Fruit fly (Drosophila melanogaster) whole organism, embryonic: ENCODE data around the gene ec.

Experiments used
- CG10209 ChIP-seq: fragments of 200-800 bp; sonication (Bioruptor generic); optimal IDR thresholded peaks from 3 replicates; lab custom pipeline; 2017; ENCODE audit warnings: missing biosample characterization, mild to moderate bottlenecking, missing genetic modification characterization, missing genetic modification reagents
- CG10979 ChIP-seq: fragments of 200-800 bp; sonication (Bioruptor generic); optimal IDR thresholded peaks from 2 replicates; lab custom pipeline; 2018; ENCODE audit warnings: missing biosample characterization, mild to moderate bottlenecking, missing genetic modification characterization, moderate library complexity
- CG11398 ChIP-seq: fragments of 200-800 bp; sonication (Bioruptor generic); optimal IDR thresholded peaks from 2 replicates; lab custom pipeline; 2016; ENCODE audit warnings: missing biosample characterization, missing genetic modification characterization
- CG11560 ChIP-seq: fragments of 200-800 bp; sonication (Bioruptor generic); IDR thresholded peaks from 3 replicates; pipeline ENCODE4 v1.3.6; 2022; ENCODE audit warnings: missing biosample characterization, missing genetic modification characterization
- CG14050 ChIP-seq: fragments of 200-800 bp; sonication (Bioruptor generic); IDR thresholded peaks from 3 replicates; pipeline ENCODE4 v1.3.6; 2022; ENCODE audit warnings: missing biosample characterization, missing genetic modification characterization
- CG14710 ChIP-seq: fragments of 200-800 bp; sonication (Bioruptor generic); optimal IDR thresholded peaks from 3 replicates; lab custom pipeline; 2019; ENCODE audit warnings: missing biosample characterization, mild to moderate bottlenecking, missing genetic modification characterization, moderate library complexity
- CG14965 ChIP-seq: fragments of 200-800 bp; sonication (Bioruptor generic); optimal IDR thresholded peaks from 2 replicates; lab custom pipeline; 2016; ENCODE audit warnings: missing biosample characterization, missing genetic modification characterization, borderline replicate concordance
- CG1603 ChIP-seq: fragments of 200-800 bp; sonication (Bioruptor generic); optimal IDR thresholded peaks from 2 replicates; lab custom pipeline; 2019; ENCODE audit warnings: missing biosample characterization, mild to moderate bottlenecking, missing genetic modification characterization, moderate library complexity
- CG17361 ChIP-seq: fragments of 200-800 bp; sonication (Bioruptor generic); IDR thresholded peaks from 3 replicates; pipeline ENCODE4 v1.3.6; 2022; ENCODE audit warnings: missing biosample characterization, missing genetic modification characterization
- CG2120 ChIP-seq: fragments of 200-800 bp; sonication (Bioruptor generic); optimal IDR thresholded peaks from 3 replicates; lab custom pipeline; 2016; ENCODE audit warnings: missing biosample characterization, missing genetic modification characterization
- CG31388 ChIP-seq: fragments of 200-800 bp; sonication (Bioruptor generic); optimal IDR thresholded peaks from 2 replicates; lab custom pipeline; 2016; ENCODE audit warnings: missing biosample characterization, missing genetic modification characterization
- CG31441 ChIP-seq: fragments of 200-800 bp; sonication (Bioruptor generic); IDR thresholded peaks from 2 replicates; pipeline ENCODE4 v1.3.6; 2022; ENCODE audit warnings: missing biosample characterization, missing genetic modification characterization
- CG3281 ChIP-seq: fragments of 200-800 bp; sonication (Bioruptor generic); optimal IDR thresholded peaks from 3 replicates; lab custom pipeline; 2017; ENCODE audit warnings: missing biosample characterization, mild to moderate bottlenecking, missing genetic modification characterization
- CG34224 ChIP-seq: fragments of 200-800 bp; sonication (Bioruptor generic); IDR thresholded peaks from 3 replicates; pipeline ENCODE4 v1.3.6; 2022; ENCODE audit warnings: missing biosample characterization, missing genetic modification characterization; ENCODE audit not compliant: partially characterized antibody
- CG6689 ChIP-seq: fragments of 200-800 bp; sonication (Bioruptor generic); IDR thresholded peaks from 2 replicates; pipeline ENCODE4 v1.3.6; 2022; ENCODE audit warnings: missing biosample characterization, missing genetic modification characterization
- CG6813 ChIP-seq: fragments of 200-800 bp; sonication (Bioruptor generic); optimal IDR thresholded peaks from 2 replicates; lab custom pipeline; 2017; ENCODE audit warnings: missing biosample characterization, missing genetic modification characterization, mild to moderate bottlenecking, moderate library complexity, missing genetic modification reagents
- CG7357 ChIP-seq: fragments of 200-800 bp; sonication (Bioruptor generic); IDR thresholded peaks from 3 replicates; pipeline ENCODE4 v1.3.6; 2022; ENCODE audit warnings: missing biosample characterization, missing genetic modification characterization
- CG7372 ChIP-seq: fragments of 200-800 bp; sonication (Bioruptor generic); IDR thresholded peaks from 2 replicates; pipeline ENCODE4 v1.3.6; 2022; ENCODE audit warnings: missing biosample characterization, missing genetic modification characterization
- Eip74EF ChIP-seq, 2 experiments: fragments of 200-800 bp in 1 of 2; fragments of >200 bp in 1 of 2; sonication (Bioruptor generic) in 1 of 2; optimal IDR thresholded peaks; 2 replicates each; lab custom pipeline; 2017 to 2019; ENCODE audit warnings: missing biosample characterization in 2 of 2, missing genetic modification characterization in 2 of 2, mild to moderate bottlenecking in 1 of 2, moderate library complexity in 1 of 2
- HLHmδ ChIP-seq: fragments of 200-800 bp; sonication (Bioruptor generic); optimal IDR thresholded peaks from 2 replicates; lab custom pipeline; 2018; ENCODE audit warnings: missing biosample characterization, mild to moderate bottlenecking, missing genetic modification characterization, moderate library complexity
- Hr51 ChIP-seq, 2 experiments: fragments of 200-800 bp; sonication (Bioruptor generic); optimal IDR thresholded peaks; 2 replicates in 1 of 2; 3 replicates in 1 of 2; lab custom pipeline; 2016 to 2018; ENCODE audit warnings: missing biosample characterization in 2 of 2, missing genetic modification characterization in 2 of 2, mild to moderate bottlenecking in 1 of 2, moderate library complexity in 1 of 2
- Lpt ChIP-seq: fragments of >200 bp; optimal IDR thresholded peaks from 2 replicates; lab custom pipeline; 2018; ENCODE audit warnings: missing biosample characterization, missing genetic modification characterization
- Nf-YB ChIP-seq: fragments of 200-800 bp; sonication (Bioruptor generic); optimal IDR thresholded peaks from 3 replicates; lab custom pipeline; 2019; ENCODE audit warnings: missing biosample characterization, mild to moderate bottlenecking, missing genetic modification characterization, moderate library complexity
- Oli ChIP-seq: fragments of 200-800 bp; sonication (Bioruptor generic); optimal IDR thresholded peaks from 2 replicates; lab custom pipeline; 2018; ENCODE audit warnings: missing biosample characterization, mild to moderate bottlenecking, missing genetic modification characterization, moderate library complexity
- Scr ChIP-seq: fragments of 200-800 bp; sonication (Bioruptor generic); IDR thresholded peaks from 2 replicates; pipeline ENCODE4 v1.3.6; 2022; ENCODE audit warnings: missing biosample characterization, missing genetic modification characterization; ENCODE audit not compliant: partially characterized antibody
- Sox102F ChIP-seq: fragments of 200-800 bp; sonication (Bioruptor generic); optimal IDR thresholded peaks from 2 replicates; lab custom pipeline; 2018; ENCODE audit warnings: missing biosample characterization, mild to moderate bottlenecking, missing genetic modification characterization, moderate library complexity
- YL-1 ChIP-seq: fragments of 200-800 bp; sonication (Bioruptor generic); optimal IDR thresholded peaks from 3 replicates; lab custom pipeline; 2017; ENCODE audit warnings: missing biosample characterization, mild to moderate bottlenecking, missing genetic modification characterization
- bsh ChIP-seq, 2 experiments: fragments of 200-800 bp; sonication (Bioruptor generic); optimal IDR thresholded peaks; 2 replicates each; lab custom pipeline; 2017 to 2018; ENCODE audit warnings: mild to moderate bottlenecking in 2 of 2, missing biosample characterization in 2 of 2, missing genetic modification characterization in 2 of 2, moderate library complexity in 1 of 2
- crc ChIP-seq: fragments of 200-800 bp; sonication (Bioruptor generic); optimal IDR thresholded peaks from 2 replicates; lab custom pipeline; 2016; ENCODE audit warnings: missing biosample characterization, missing genetic modification characterization
- eve ChIP-seq, 2 experiments: fragments of >200 bp; optimal IDR thresholded peaks; 2 replicates each; lab custom pipeline; 2017; ENCODE audit warnings: missing biosample characterization in 2 of 2, missing genetic modification characterization in 2 of 2
- ewg ChIP-seq: fragments of 200-800 bp; sonication (Bioruptor generic); optimal IDR thresholded peaks from 3 replicates; lab custom pipeline; 2017; ENCODE audit warnings: mild to moderate bottlenecking, missing biosample characterization, missing genetic modification reagents, missing genetic modification characterization
- ftz-f1 ChIP-seq: fragments of 200-800 bp; sonication (Bioruptor generic); optimal IDR thresholded peaks from 2 replicates; lab custom pipeline; 2016; ENCODE audit warnings: missing biosample characterization, missing genetic modification characterization
- fu2 ChIP-seq: fragments of 200-800 bp; sonication (Bioruptor generic); optimal IDR thresholded peaks from 2 replicates; lab custom pipeline; 2016; ENCODE audit warnings: missing biosample characterization, missing genetic modification characterization
- insv ChIP-seq, 2 experiments: fragments of 200-800 bp; sonication (Bioruptor generic); optimal IDR thresholded peaks; 3 replicates each; lab custom pipeline; 2016 to 2018; ENCODE audit warnings: missing biosample characterization in 2 of 2, missing genetic modification characterization in 2 of 2
- jigr1 ChIP-seq: fragments of 200-800 bp; sonication (Bioruptor generic); IDR thresholded peaks from 3 replicates; pipeline ENCODE4 v1.3.6; 2022; ENCODE audit warnings: missing biosample characterization, missing genetic modification characterization
- jumu ChIP-seq: fragments of 200-800 bp; sonication (Bioruptor generic); optimal IDR thresholded peaks from 3 replicates; lab custom pipeline; 2016; ENCODE audit warnings: missing biosample characterization, missing genetic modification characterization
- kni ChIP-seq: fragments of 200-800 bp; sonication (Bioruptor generic); optimal IDR thresholded peaks from 3 replicates; lab custom pipeline; 2017; ENCODE audit warnings: mild to moderate bottlenecking, missing biosample characterization, missing genetic modification reagents, missing genetic modification characterization
- lmd ChIP-seq: fragments of 200-800 bp; sonication (Bioruptor generic); IDR thresholded peaks from 2 replicates; pipeline ENCODE4 v1.3.6; 2022; ENCODE audit warnings: missing biosample characterization, missing genetic modification characterization
- luna ChIP-seq: fragments of 200-800 bp; sonication (Bioruptor generic); optimal IDR thresholded peaks from 2 replicates; lab custom pipeline; 2016; ENCODE audit warnings: missing biosample characterization, missing genetic modification characterization
- maf-S ChIP-seq: fragments of 200-800 bp; sonication (Bioruptor generic); optimal IDR thresholded peaks from 2 replicates; lab custom pipeline; 2016; ENCODE audit warnings: missing biosample characterization, missing genetic modification characterization
- nau ChIP-seq: fragments of 200-800 bp; sonication (Bioruptor generic); optimal IDR thresholded peaks from 3 replicates; lab custom pipeline; 2017; ENCODE audit warnings: missing biosample characterization, mild to moderate bottlenecking, missing genetic modification characterization, missing genetic modification reagents
- nerfin-1 ChIP-seq: fragments of 200-800 bp; sonication (Bioruptor generic); optimal IDR thresholded peaks from 3 replicates; lab custom pipeline; 2019; ENCODE audit warnings: missing biosample characterization, mild to moderate bottlenecking, missing genetic modification characterization, moderate library complexity
- onecut ChIP-seq: fragments of 200-800 bp; sonication (Bioruptor generic); IDR thresholded peaks from 2 replicates; pipeline ENCODE4 v1.3.6; 2022; ENCODE audit warnings: missing biosample characterization, missing genetic modification characterization
- pros ChIP-seq: fragments of 200-800 bp; sonication (Bioruptor generic); optimal IDR thresholded peaks from 3 replicates; lab custom pipeline; 2019; ENCODE audit warnings: missing biosample characterization, mild to moderate bottlenecking, missing genetic modification characterization, moderate library complexity
- pzg ChIP-seq: fragments of 200-800 bp; sonication (Bioruptor generic); optimal IDR thresholded peaks from 3 replicates; lab custom pipeline; 2018; ENCODE audit warnings: missing biosample characterization, mild to moderate bottlenecking, missing genetic modification characterization, moderate library complexity
- sens ChIP-seq: fragments of 200-800 bp; sonication (Bioruptor generic); peaks from one replicate; lab custom pipeline; 2016; ENCODE audit warnings: missing biosample characterization, missing genetic modification characterization
- sima ChIP-seq: fragments of 200-800 bp; sonication (Bioruptor generic); optimal IDR thresholded peaks from 2 replicates; lab custom pipeline; 2016; ENCODE audit warnings: missing biosample characterization, missing genetic modification characterization
- slbo ChIP-seq: fragments of 200-800 bp; sonication (Bioruptor generic); IDR thresholded peaks from 2 replicates; pipeline ENCODE4 v1.3.6; 2022; ENCODE audit warnings: missing biosample characterization, missing genetic modification characterization
- unpg ChIP-seq: fragments of 200-800 bp; sonication (Bioruptor generic); optimal IDR thresholded peaks from 3 replicates; lab custom pipeline; 2018; ENCODE audit warnings: missing biosample characterization, mild to moderate bottlenecking, missing genetic modification characterization, moderate library complexity

Gene ec

dm6 chrX:3866844-3867457 lies 55.5 kb downstream of the ec start (continued):
- TF ChIP-seq bsh (GFP tag; optimal IDR thresholded peaks at IDR 0.05; lab: Kevin White, UChicago) (peak in 1 of 2 experiments; percentile 24), Sox102F (GFP tag; lab: Kevin White, UChicago) (peak; percentile 8), Oli (tag; lab: Kevin White, UChicago) (peak; percentile 25), CG14965 (GFP tag; lab: Kevin White, UChicago) (no peak), jumu (GFP tag; lab: Kevin White, UChicago) (no peak), CG3281 (GFP tag; lab: Kevin White, UChicago) (no peak), crc (GFP tag; lab: Kevin White, UChicago) (no peak), ftz-f1 (GFP tag; lab: Kevin White, UChicago) (no peak), sima (GFP tag; lab: Kevin White, UChicago) (no peak), kni (GFP tag; lab: Kevin White, UChicago) (no peak), CG11398 (no peak), Lpt (GFP tag; lab: Kevin White, UChicago) (no peak), maf-S (no peak), CG34224 (no peak), CG14050 (GFP tag; lab: Robert Waterston, UW) (no peak), eve (GFP tag; optimal IDR thresholded peaks at IDR 0.05; lab: Kevin White, UChicago) (peak in 1 of 2 experiments; percentile 1), nerfin-1 (tag; lab: Kevin White, UChicago) (no peak), CG11560 (tag; lab: Robert Waterston, UW) (no peak), insv (GFP tag; optimal IDR thresholded peaks at IDR 0.05; lab: Kevin White, UChicago) (no peak), CG7372 (no peak), Scr (GFP tag; lab: Robert Waterston, UW) (no peak), fu2 (GFP tag; lab: Kevin White, UChicago) (no peak), unpg (GFP tag; lab: Kevin White, UChicago) (peak; percentile 8), CG2120 (GFP tag; lab: Kevin White, UChicago) (peak; percentile 5), CG1603 (tag; lab: Kevin White, UChicago) (peak; percentile 16), Nf-YB (no peak), luna (GFP tag; lab: Kevin White, UChicago) (no peak), CG6689 (GFP tag; lab: Robert Waterston, UW) (no peak), pros (GFP tag; lab: Kevin White, UChicago) (no peak), YL-1 (no peak), onecut (GFP tag; lab: Robert Waterston, UW) (0 out of 2 replicates have a peak, but pooled peaks have one; percentile 16), lmd (GFP tag; lab: Robert Waterston, UW) (no peak), Hr51 (GFP tag; optimal IDR thresholded peaks at IDR 0.05; lab: Kevin White, UChicago) (peak in 1 of 2 experiments; percentile 26), jigr1 (GFP tag; lab: Robert Waterston, UW) (no peak), CG10979 (tag; lab: Kevin White, UChicago) (peak; percentile 12), pzg (GFP tag; lab: Kevin White, UChicago) (no peak), nau (GFP tag; lab: Kevin White, UChicago) (no peak), CG17361 (GFP tag; lab: Robert Waterston, UW) (peak; percentile 39; the same call in 1 of the 3 replicates), sens (GFP tag; lab: Kevin White, UChicago) (peak; percentile 77), Eip74EF (GFP tag; optimal IDR thresholded peaks at IDR 0.05; lab: Kevin White, UChicago) (no peak), CG10209 (peak; percentile 0), CG7357 (GFP tag; lab: Robert Waterston, UW) (no peak), CG31441 (GFP tag; lab: Robert Waterston, UW) (peak; percentile 13; the same call in 1 of the 2 replicates), HLHmδ (GFP tag; lab: Kevin White, UChicago) (no peak), CG31388 (GFP tag; lab: Kevin White, UChicago) (no peak), CG6813 (GFP tag; lab: Kevin White, UChicago) (no peak), slbo (GFP tag; lab: Robert Waterston, UW) (no peak), ewg (GFP tag; lab: Kevin White, UChicago) (no peak), CG14710 (tag; lab: Kevin White, UChicago) (peak; percentile 17)
